Fruit fly (Drosophila melanogaster): Measurements from ENCODE around the gene CG33783.

Gene CG33783

dm6 chr3R:10059358-10059757 lies 7.2 kb upstream of the CG33783 start (continued):
- TF ChIP-seq Bteb2 (GFP tag; optimal IDR thresholded peaks at IDR 0.05) (no peak), trh (GFP tag; optimal IDR thresholded peaks at IDR 0.05) (no peak), CG16779 (GFP tag; IDR thresholded peaks at IDR 0.05) (no peak), nerfin-2 (GFP tag; IDR thresholded peaks at IDR 0.05; ENCODE audit: partially characterized antibody) (no peak), exex (tag; optimal IDR thresholded peaks at IDR 0.05) (peak; percentile 96), prd (optimal IDR thresholded peaks at IDR 0.05) (no peak), prd (GFP tag; IDR thresholded peaks at IDR 0.05) (no peak), CG4360 (GFP tag; IDR thresholded peaks at IDR 0.05) (no peak), pum (GFP tag; optimal IDR thresholded peaks at IDR 0.05) (no peak), grn (GFP tag; optimal IDR thresholded peaks at IDR 0.05) (peak; percentile 68), CG12236 (GFP tag; optimal IDR thresholded peaks at IDR 0.05) (no peak), stc (GFP tag; IDR thresholded peaks at IDR 0.05) (no peak)

DNA sequence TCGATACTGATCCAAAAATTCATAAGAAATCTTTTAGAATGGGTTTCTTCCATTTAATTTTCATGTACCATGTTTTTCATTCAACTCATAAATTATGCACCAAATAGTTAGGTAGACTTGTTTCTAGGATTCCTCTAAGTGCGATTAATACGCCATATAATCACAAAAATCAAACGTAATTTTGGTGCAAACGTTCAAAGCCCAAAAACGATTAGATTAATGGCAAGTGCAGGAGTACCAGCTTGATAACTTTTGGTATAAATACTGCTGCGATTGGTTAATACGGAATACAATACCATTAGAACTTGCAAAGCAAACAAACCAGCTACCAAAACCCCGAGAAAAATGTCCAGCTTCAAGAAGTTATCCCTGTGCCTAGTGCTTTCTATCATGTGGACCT lies 6.6 kb upstream of the CG33783 start, which contains the start of gene Npc2c:
Npc2c (plus strand) TSS at position 301 of the 400 bp plus-strand sequence.
- no peak for TF ChIP-seq so (GFP tag; IDR thresholded peaks at IDR 0.05)
- no peak for TF ChIP-seq CG11723 (GFP tag; optimal IDR thresholded peaks at IDR 0.05)
- no peak for TF ChIP-seq ato (GFP tag; IDR thresholded peaks at IDR 0.05; ENCODE audit: partially characterized antibody)
- TF ChIP-seq CG18599 (GFP tag; optimal IDR thresholded peaks at IDR 0.05) = no peak
- no peak for TF ChIP-seq CG3281 (GFP tag; optimal IDR thresholded peaks at IDR 0.05)
- no peak for TF ChIP-seq schlank (tag; optimal IDR thresholded peaks at IDR 0.05)
- TF ChIP-seq CG17361 (GFP tag; IDR thresholded peaks at IDR 0.05) = no peak
- no peak for TF ChIP-seq CG2678 (tag; optimal IDR thresholded peaks at IDR 0.05)
- no peak for TF ChIP-seq CG1792 (GFP tag; optimal IDR thresholded peaks at IDR 0.05)
- TF ChIP-seq Six4 (GFP tag; optimal IDR thresholded peaks at IDR 0.05) = no peak
- TF ChIP-seq inv (GFP tag; IDR thresholded peaks at IDR 0.05; ENCODE audit: partially characterized antibody) = no peak
- no peak for TF ChIP-seq dmrt11E (tag; optimal IDR thresholded peaks at IDR 0.05)

dm6 chr3R:10062324-10062723 lies 4.2 kb upstream of the CG33783 start, which contains the start of gene CG33630:
TSS of gene CG33630 (plus strand) at chr3R:10062624.
- TF ChIP-seq tio (GFP tag; optimal IDR thresholded peaks at IDR 0.05) = no peak
- no peak for TF ChIP-seq Blimp-1 (GFP tag; optimal IDR thresholded peaks at IDR 0.05)
- peak in 1 of 2 experiments; percentile 63 for TF ChIP-seq Pdp1 (GFP tag; optimal IDR thresholded peaks at IDR 0.05)

- TF ChIP-seq gce (GFP tag; IDR thresholded peaks at IDR 0.05) (no peak), Sox100B (GFP tag; optimal IDR thresholded peaks at IDR 0.05) (no peak), tio (GFP tag; optimal IDR thresholded peaks at IDR 0.05) (no peak), CG7357 (GFP tag; IDR thresholded peaks at IDR 0.05) (no peak), Ets97D (GFP tag; optimal IDR thresholded peaks at IDR 0.05) (no peak), CG31388 (GFP tag; optimal IDR thresholded peaks at IDR 0.05) (no peak), pb (GFP tag; optimal IDR thresholded peaks at IDR 0.05) (no peak), CG11093 (GFP tag; IDR thresholded peaks at IDR 0.05) (no peak), Hr51 (GFP tag; optimal IDR thresholded peaks at IDR 0.05) (no peak), CG1832 (GFP tag; optimal IDR thresholded peaks at IDR 0.05) (no peak)
Observed at dm6 chr3R:10063707-10064106, 2.9 kb upstream of the CG33783 start, which contains the start of gene CG33631. TSS of gene CG33631 (plus strand) at chr3R:10064007.
